Worm (Caenorhabditis elegans) whole organism, L4 larva: Measurements from ENCODE around the gene R08F11.7.

Source experiments
- ama-1 ChIP-seq: fragments of 150-350 bp; optimal IDR thresholded peaks from 2 replicates; lab custom pipeline; 2014; ENCODE audit warnings: inconsistent platforms, mixed read lengths
- ceh-32 ChIP-seq: sonication (generic microtip); optimal IDR thresholded peaks from 2 replicates; lab custom pipeline; 2016; ENCODE audit warnings: mild to moderate bottlenecking, missing genetic modification characterization, missing compliant biosample characterization; ENCODE audit not compliant: poor library complexity
- fkh-10 ChIP-seq: fragments of 150-350 bp; optimal IDR thresholded peaks from 2 replicates; lab custom pipeline; 2014; ENCODE audit warnings: missing biosample characterization, missing genetic modification reagents, missing genetic modification characterization
- fos-1 ChIP-seq: fragments of 150-350 bp; optimal IDR thresholded peaks from 2 replicates; lab custom pipeline; 2014; ENCODE audit warnings: missing biosample characterization, missing genetic modification characterization
- lin-15B ChIP-seq: fragments of 150-350 bp; sonication (generic microtip); optimal IDR thresholded peaks from 3 replicates; lab custom pipeline; 2014; ENCODE audit warnings: missing biosample characterization, missing genetic modification characterization
- lin-38 ChIP-seq: fragments of 200-800 bp; sonication (Bioruptor generic); IDR thresholded peaks from 2 replicates; pipeline ENCODE4 v1.3.6; 2022; ENCODE audit warnings: missing genetic modification reagents, missing genetic modification characterization, missing compliant biosample characterization
- madf-5 ChIP-seq, 2 experiments: fragments of 200-800 bp; sonication (Bioruptor generic); IDR thresholded peaks; 2 replicates each; pipeline ENCODE4 v1.3.6; 2022; ENCODE audit warnings: missing compliant biosample characterization in 2 of 2, missing genetic modification characterization in 2 of 2
- nhr-10 ChIP-seq: fragments of 150-350 bp; optimal IDR thresholded peaks from 2 replicates; lab custom pipeline; 2014; ENCODE audit warnings: missing biosample characterization, missing genetic modification characterization
- pha-4 ChIP-seq, 2 experiments: fragments of 150-350 bp in 1 of 2; fragments of 200-800 bp in 1 of 2; sonication (Bioruptor generic) in 1 of 2; IDR thresholded peaks in 1 of 2; optimal IDR thresholded peaks in 1 of 2; 2 replicates each; pipeline versions ENCODE4 v1.3.6 to Lab custom; 2014 to 2022; ENCODE audit warnings: missing genetic modification characterization in 2 of 2, missing genetic modification reagents in 2 of 2, missing biosample characterization in 1 of 2, missing compliant biosample characterization in 1 of 2
- php-3 ChIP-seq: fragments of 200-800 bp; sonication (Bioruptor generic); IDR thresholded peaks from 2 replicates; pipeline ENCODE4 v1.3.6; 2022; ENCODE audit warnings: missing genetic modification reagents, missing genetic modification characterization, missing compliant biosample characterization
- pqm-1 ChIP-seq: sonication (generic microtip); optimal IDR thresholded peaks from 2 replicates; lab custom pipeline; 2017; ENCODE audit warnings: missing biosample characterization, missing genetic modification characterization
- unc-62 ChIP-seq, 3 experiments: fragments of 150-350 bp in 1 of 3; sonication (generic microtip); optimal IDR thresholded peaks in 2 of 3; peaks in 1 of 3; 1 replicate in 1 of 3; 2 replicates in 2 of 3; lab custom pipeline; 2014 to 2017; ENCODE audit warnings: missing biosample characterization in 3 of 3, missing genetic modification characterization in 3 of 3, missing genetic modification reagents in 3 of 3, missing genotype in 1 of 3

ce11 chrV:3814009-3814408, 24.1 kb downstream of the R08F11.7 start:
- TF ChIP-seq fkh-10 (GFP tag; lab: Kevin White, UChicago) (no peak), pha-4 (GFP tag; IDR thresholded peaks at IDR 0.05; lab: Robert Waterston, UW) (no peak), pha-4 (tag; optimal IDR thresholded peaks at IDR 0.05; lab: Kevin White, UChicago) (no peak), ceh-32 (tag; lab: Kevin White, UChicago) (no peak), fos-1 (no peak), ama-1 (lab: Kevin White, UChicago) (no peak), unc-62 (GFP tag; optimal IDR thresholded peaks at IDR 0.05 in 1 of 2; lab: Kevin White, UChicago) (no peak), unc-62 (tag; optimal IDR thresholded peaks at IDR 0.05; lab: Kevin White, UChicago) (no peak), madf-5 (GFP tag; IDR thresholded peaks at IDR 0.05; lab: Robert Waterston, UW) (no peak), php-3 (GFP tag; lab: Robert Waterston, UW) (no peak), pqm-1 (tag; lab: Kevin White, UChicago) (no peak), lin-38 (GFP tag; lab: Robert Waterston, UW) (no peak), nhr-10 (tag; lab: Kevin White, UChicago) (no peak), lin-15B (no peak)
